Fruit fly (Drosophila melanogaster): ENCODE measurements around the gene Glut1.

DNA sequence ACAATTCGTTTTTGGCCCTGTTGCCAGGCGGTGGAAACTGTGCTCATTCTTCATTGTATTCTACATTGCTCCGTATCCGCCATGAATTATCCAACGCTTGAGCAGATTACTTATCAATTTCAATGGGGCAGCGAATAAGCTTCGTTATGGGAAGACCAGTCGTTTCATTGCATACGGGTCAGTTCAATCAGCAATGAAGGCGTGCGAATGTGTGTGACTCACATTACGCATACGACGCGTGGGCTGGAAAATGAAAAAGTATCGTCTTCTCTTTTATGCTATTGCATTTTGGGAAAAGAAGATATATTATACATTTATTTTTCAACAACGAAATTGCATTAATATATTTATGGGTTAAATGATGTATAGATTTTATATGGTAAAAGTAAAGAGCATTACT, 28.9 kb upstream of the Glut1 start:
- TF ChIP-seq fkh (GFP tag; optimal IDR thresholded peaks at IDR 0.05) = no peak
- TF ChIP-seq CG6854 (GFP tag; optimal IDR thresholded peaks at IDR 0.05) = no peak
- no peak for TF ChIP-seq achi (GFP tag; optimal IDR thresholded peaks at IDR 0.05)
- no peak for TF ChIP-seq esn (GFP tag; optimal IDR thresholded peaks at IDR 0.05)

All from whole organism, prepupa.